In the genomic region with DNA sequence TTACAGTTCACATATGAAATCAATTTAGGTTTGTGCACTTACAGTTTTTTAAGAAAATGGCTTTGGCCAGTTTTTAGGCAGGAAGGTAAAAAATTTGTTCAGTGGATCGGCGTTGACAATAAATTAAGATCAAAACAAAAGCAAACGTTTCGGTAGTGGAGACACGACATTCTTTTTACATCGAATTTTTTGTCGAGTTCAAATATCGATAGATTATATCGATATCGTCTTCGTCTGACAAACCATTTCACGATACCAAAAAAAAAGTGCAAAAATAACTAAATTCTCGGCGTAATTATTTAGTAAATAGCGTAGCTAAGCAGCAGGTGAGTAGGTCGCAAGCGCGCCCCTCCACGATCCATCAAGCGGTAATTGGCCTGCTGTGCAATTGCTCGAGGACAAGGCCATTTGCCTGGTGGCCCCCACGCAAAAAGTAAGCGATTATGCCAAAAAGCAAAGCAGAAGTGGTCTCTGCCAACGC, we compare ENCODE assay signal across 1 fruit fly cellular context.
A peak's percentile ranks its signal among the peaks of the same experiment; 100 is the strongest.
TF ChIP-seq lines count a peak whose summit lies in the region.

A gene (plus strand): TSS at position 207 of the 481 bp plus-strand sequence.

TF ChIP-seq in whole organism, embryonic, 481 proteins besides CTCF, POLR2A, EP300 and RAD21 (continued from another document):
- TF ChIP-seq zen2 (GFP tag; IDR thresholded peaks at IDR 0.05; lab: Robert Waterston, UW; ENCODE audit: partially characterized antibody) (peak; percentile 67; the same call in 2 of the 3 replicates), Sin3A (optimal IDR thresholded peaks at IDR 0.05; lab: Kevin White, UChicago) (peak; percentile 24), CG13624 (GFP tag; optimal IDR thresholded peaks at IDR 0.05; lab: Kevin White, UChicago) (peak; percentile 44), CG3163 (GFP tag; optimal IDR thresholded peaks at IDR 0.05; lab: Kevin White, UChicago) (peak; percentile 23), Asciz (GFP tag; optimal IDR thresholded peaks at IDR 0.05; lab: Kevin White, UChicago) (no peak), Gug (GFP tag; IDR thresholded peaks at IDR 0.05; lab: Robert Waterston, UW) (peak; percentile 51; the same call in 1 of the 4 replicates), ato (GFP tag; IDR thresholded peaks at IDR 0.05; lab: Robert Waterston, UW; ENCODE audit: partially characterized antibody) (peak; percentile 65), dati (GFP tag; IDR thresholded peaks at IDR 0.05; lab: Robert Waterston, UW) (no peak), CG8944 (GFP tag; optimal IDR thresholded peaks at IDR 0.05; lab: Kevin White, UChicago) (no peak), hb (GFP tag; IDR thresholded peaks at IDR 0.05; lab: Robert Waterston, UW; ENCODE audit: partially characterized antibody) (0 out of 3 replicates have a peak, but pooled peaks have one; percentile 64), BEAF-32 (GFP tag; optimal IDR thresholded peaks at IDR 0.05; lab: Kevin White, UChicago) (peak; percentile 88), CG18764 (GFP tag; optimal IDR thresholded peaks at IDR 0.05; lab: Kevin White, UChicago) (peak; percentile 11), Lhr (GFP tag; optimal IDR thresholded peaks at IDR 0.05; lab: Kevin White, UChicago) (peak; percentile 68), vfl (GFP tag; optimal IDR thresholded peaks at IDR 0.05; lab: Kevin White, UChicago) (peak; percentile 37), Mes4 (GFP tag; optimal IDR thresholded peaks at IDR 0.05; lab: Kevin White, UChicago) (peak; percentile 19), Max (GFP tag; optimal IDR thresholded peaks at IDR 0.05; lab: Kevin White, UChicago) (no peak), Hey (tag; optimal IDR thresholded peaks at IDR 0.05; lab: Kevin White, UChicago) (no peak), D19B (GFP tag; optimal IDR thresholded peaks at IDR 0.05; lab: Kevin White, UChicago) (peak; percentile 8), CG4360 (GFP tag; IDR thresholded peaks at IDR 0.05; lab: Robert Waterston, UW) (no peak), cato (GFP tag; optimal IDR thresholded peaks at IDR 0.05; lab: Kevin White, UChicago; ENCODE audit: borderline replicate concordance) (peak; percentile 11), CG4707 (GFP tag; optimal IDR thresholded peaks at IDR 0.05; lab: Kevin White, UChicago) (no peak), Sox102F (GFP tag; optimal IDR thresholded peaks at IDR 0.05; lab: Kevin White, UChicago) (no peak), MESR4 (GFP tag; optimal IDR thresholded peaks at IDR 0.05; lab: Kevin White, UChicago) (peak; percentile 94), Bgb (GFP tag; IDR thresholded peaks at IDR 0.05; lab: Robert Waterston, UW; ENCODE audit: partially characterized antibody) (peak; percentile 86), wor (GFP tag; IDR thresholded peaks at IDR 0.05; lab: Robert Waterston, UW) (no peak), Side (GFP tag; optimal IDR thresholded peaks at IDR 0.05; lab: Kevin White, UChicago) (peak; percentile 6), CG2712 (tag; optimal IDR thresholded peaks at IDR 0.05; lab: Kevin White, UChicago) (peak; percentile 50), YL-1 (GFP tag; optimal IDR thresholded peaks at IDR 0.05; lab: Kevin White, UChicago) (peak; percentile 60), Nf-YB (GFP tag; optimal IDR thresholded peaks at IDR 0.05; lab: Kevin White, UChicago) (no peak), Ravus (GFP tag; IDR thresholded peaks at IDR 0.05; lab: Robert Waterston, UW) (no peak), CG1233 (GFP tag; optimal IDR thresholded peaks at IDR 0.05; lab: Kevin White, UChicago) (no peak), Pdp1 (GFP tag; optimal IDR thresholded peaks at IDR 0.05; lab: Kevin White, UChicago) (peak in 1 of 2 experiments; percentile 28), dm (GFP tag; optimal IDR thresholded peaks at IDR 0.05; lab: Kevin White, UChicago) (peak; percentile 25), CG2120 (GFP tag; optimal IDR thresholded peaks at IDR 0.05; lab: Kevin White, UChicago) (peak; percentile 60), CG32532 (GFP tag; IDR thresholded peaks at IDR 0.05; lab: Robert Waterston, UW) (peak; percentile 63), MBD-R2 (GFP tag; IDR thresholded peaks at IDR 0.05; lab: Robert Waterston, UW) (peak; percentile 53), CoRest (tag; optimal IDR thresholded peaks at IDR 0.05; lab: Kevin White, UChicago) (peak; percentile 62), Hr3 (GFP tag; optimal IDR thresholded peaks at IDR 0.05; lab: Kevin White, UChicago) (peak; percentile 13), sc (optimal IDR thresholded peaks at IDR 0.05; lab: Kevin White, UChicago) (no peak), sc (GFP tag; optimal IDR thresholded peaks at IDR 0.05; lab: Kevin White, UChicago) (no peak), CG17385 (GFP tag; optimal IDR thresholded peaks at IDR 0.05; lab: Kevin White, UChicago) (peak; percentile 0), Drgx (GFP tag; IDR thresholded peaks at IDR 0.05; lab: Robert Waterston, UW) (no peak), CG30403 (GFP tag; optimal IDR thresholded peaks at IDR 0.05; lab: Kevin White, UChicago) (peak; percentile 59), D19A (tag; optimal IDR thresholded peaks at IDR 0.05; lab: Kevin White, UChicago) (peak; percentile 28)
